Worm (Caenorhabditis elegans) whole organism, young adult: ENCODE results near the gene add-2.

Experiments used
- B0336.3 ChIP-seq: fragments of 200-800 bp; sonication (Bioruptor generic); IDR thresholded peaks from 2 replicates; pipeline ENCODE4 v1.3.6; 2022; ENCODE audit warnings: missing genetic modification characterization, missing compliant biosample characterization
- D2030.7 ChIP-seq: fragments of 200-800 bp; sonication (Bioruptor generic); IDR thresholded peaks from 2 replicates; pipeline ENCODE4 v1.3.6; 2022; ENCODE audit warnings: missing genetic modification reagents, missing genetic modification characterization, missing compliant biosample characterization
- F22D6.2 ChIP-seq: sonication (generic microtip); optimal IDR thresholded peaks from 2 replicates; lab custom pipeline; 2016; ENCODE audit warnings: mild to moderate bottlenecking, missing genetic modification characterization, missing compliant biosample characterization
- F37B4.10 ChIP-seq: fragments of 200-800 bp; sonication (Bioruptor generic); IDR thresholded peaks from 2 replicates; pipeline ENCODE4 v1.3.6; 2022; ENCODE audit warnings: missing genetic modification characterization, missing compliant biosample characterization
- F39B2.1 ChIP-seq: fragments of 200-800 bp; sonication (Bioruptor generic); IDR thresholded peaks from 2 replicates; pipeline ENCODE4 v1.3.6; 2022; ENCODE audit warnings: missing genetic modification reagents, missing genetic modification characterization, missing compliant biosample characterization
- F57C9.4 ChIP-seq: sonication (generic microtip); optimal IDR thresholded peaks from 2 replicates; lab custom pipeline; 2017; ENCODE audit warnings: mild to moderate bottlenecking, missing genetic modification characterization, missing compliant biosample characterization
- Y53F4B.3 ChIP-seq: fragments of 200-800 bp; sonication (Bioruptor generic); IDR thresholded peaks from 2 replicates; pipeline ENCODE4 v1.3.6; 2022; ENCODE audit warnings: missing genetic modification reagents, missing genetic modification characterization, missing compliant biosample characterization
- Y79H2A.3 ChIP-seq: fragments of 200-800 bp; sonication (Bioruptor generic); conservative IDR thresholded peaks from 2 replicates; pipeline ENCODE4 v1.3.6; 2022; ENCODE audit warnings: missing genetic modification reagents, missing genetic modification characterization, missing compliant biosample characterization
- ZK185.1 ChIP-seq: sonication (generic microtip); optimal IDR thresholded peaks from 2 replicates; lab custom pipeline; 2016; ENCODE audit warnings: mild to moderate bottlenecking, missing genetic modification characterization, missing compliant biosample characterization; ENCODE audit not compliant: poor library complexity, severe bottlenecking
- aptf-2 ChIP-seq: fragments of 200-800 bp; sonication (Bioruptor generic); conservative IDR thresholded peaks from 2 replicates; pipeline ENCODE4 v1.3.6; 2022; ENCODE audit warnings: missing genetic modification reagents, missing genetic modification characterization, missing compliant biosample characterization
- atf-7 ChIP-seq: sonication (generic microtip); optimal IDR thresholded peaks from 2 replicates; lab custom pipeline; 2017; ENCODE audit warnings: mild to moderate bottlenecking, missing genetic modification characterization, missing compliant biosample characterization
- attf-5 ChIP-seq: fragments of 200-800 bp; sonication (Bioruptor generic); optimal IDR thresholded peaks from 2 replicates; lab custom pipeline; 2018; ENCODE audit warnings: mild to moderate bottlenecking, missing genetic modification characterization, missing compliant biosample characterization
- ceh-100 ChIP-seq: fragments of 200-800 bp; sonication (Bioruptor generic); IDR thresholded peaks from 2 replicates; pipeline ENCODE4 v1.3.6; 2022; ENCODE audit warnings: missing genetic modification reagents, missing genetic modification characterization, missing compliant biosample characterization
- ceh-27 ChIP-seq: fragments of 200-800 bp; sonication (Bioruptor generic); optimal IDR thresholded peaks from 2 replicates; lab custom pipeline; 2018; ENCODE audit warnings: mild to moderate bottlenecking, missing genetic modification characterization, moderate library complexity, missing compliant biosample characterization
- chd-7 ChIP-seq: sonication (generic microtip); optimal IDR thresholded peaks from 2 replicates; lab custom pipeline; 2016; ENCODE audit warnings: mild to moderate bottlenecking, missing genetic modification characterization, moderate library complexity, missing compliant biosample characterization
- dpff-1 ChIP-seq: sonication (generic microtip); optimal IDR thresholded peaks from 2 replicates; lab custom pipeline; 2017; ENCODE audit warnings: mild to moderate bottlenecking, missing genetic modification characterization, missing compliant biosample characterization
- efl-1 ChIP-seq: fragments of 150-350 bp; optimal IDR thresholded peaks from 2 replicates; lab custom pipeline; 2014; ENCODE audit warnings: missing biosample characterization, missing genetic modification reagents, missing genetic modification characterization
- him-1 ChIP-seq: sonication (generic microtip); optimal IDR thresholded peaks from 2 replicates; lab custom pipeline; 2016; ENCODE audit warnings: missing genotype, missing genetic modification reagents, missing genetic modification characterization, missing compliant biosample characterization
- hlh-26 ChIP-seq: fragments of 200-800 bp; sonication (Bioruptor generic); conservative IDR thresholded peaks from 2 replicates; pipeline ENCODE4 v1.3.6; 2022; ENCODE audit warnings: missing genetic modification reagents, missing genetic modification characterization, missing compliant biosample characterization
- hmg-1.2 ChIP-seq: fragments of 200-800 bp; sonication (Bioruptor generic); IDR thresholded peaks from 2 replicates; pipeline ENCODE4 v1.3.6; 2022; ENCODE audit warnings: missing genetic modification reagents, missing genetic modification characterization, missing compliant biosample characterization
- hmg-20 ChIP-seq: fragments of 200-800 bp; sonication (Bioruptor generic); IDR thresholded peaks from 2 replicates; pipeline ENCODE4 v1.3.6; 2022; ENCODE audit warnings: missing genetic modification reagents, missing genetic modification characterization, missing compliant biosample characterization
- hrde-1 ChIP-seq: sonication (generic microtip); optimal IDR thresholded peaks from 2 replicates; lab custom pipeline; 2016; ENCODE audit warnings: missing genetic modification characterization, mild to moderate bottlenecking, missing compliant biosample characterization, moderate library complexity, missing genotype, missing genetic modification reagents, borderline replicate concordance
- let-607 ChIP-seq, 2 experiments: fragments of 200-800 bp in 1 of 2; sonication (Bioruptor generic) in 1 of 2; sonication (generic microtip) in 1 of 2; optimal IDR thresholded peaks; 2 replicates each; lab custom pipeline; 2016 to 2018; ENCODE audit warnings: mild to moderate bottlenecking in 2 of 2, missing compliant biosample characterization in 2 of 2, missing genetic modification characterization in 2 of 2, moderate library complexity in 2 of 2, missing genotype in 1 of 2
- lin-54 ChIP-seq: fragments of 200-800 bp; sonication (Bioruptor generic); optimal IDR thresholded peaks from 2 replicates; lab custom pipeline; 2018; ENCODE audit warnings: mild to moderate bottlenecking, missing genetic modification characterization, missing compliant biosample characterization
- lir-1 ChIP-seq: fragments of 200-800 bp; sonication (Bioruptor generic); conservative IDR thresholded peaks from 2 replicates; pipeline ENCODE4 v1.3.6; 2022; ENCODE audit warnings: missing genetic modification reagents, missing genetic modification characterization, missing compliant biosample characterization
- madf-10 ChIP-seq: sonication (generic microtip); optimal IDR thresholded peaks from 2 replicates; lab custom pipeline; 2016; ENCODE audit warnings: mild to moderate bottlenecking, missing genetic modification characterization, missing compliant biosample characterization
- madf-3 ChIP-seq: fragments of 200-800 bp; sonication (Bioruptor generic); IDR thresholded peaks from 2 replicates; pipeline ENCODE4 v1.3.6; 2022; ENCODE audit warnings: missing genetic modification reagents, missing genetic modification characterization, missing compliant biosample characterization
- madf-8 ChIP-seq: fragments of 200-800 bp; sonication (Bioruptor generic); conservative IDR thresholded peaks from 2 replicates; pipeline ENCODE4 v1.3.6; 2022; ENCODE audit warnings: missing genetic modification reagents, missing genetic modification characterization, missing compliant biosample characterization
- mes-4 ChIP-seq: sonication (generic microtip); optimal IDR thresholded peaks from 2 replicates; lab custom pipeline; 2016; ENCODE audit warnings: missing genotype, missing genetic modification characterization, missing compliant biosample characterization
- nfya-1 ChIP-seq: sonication (generic microtip); optimal IDR thresholded peaks from 2 replicates; lab custom pipeline; 2017; ENCODE audit warnings: antibody characterized with exemption, missing compliant biosample characterization, missing genetic modification characterization, borderline replicate concordance; ENCODE audit not compliant: insufficient read depth
- nfyb-1 ChIP-seq: fragments of 200-800 bp; sonication (Bioruptor generic); IDR thresholded peaks from 2 replicates; pipeline ENCODE4 v1.3.6; 2022; ENCODE audit warnings: missing genetic modification reagents, missing genetic modification characterization, missing compliant biosample characterization
- nhr-179 ChIP-seq: sonication (generic microtip); optimal IDR thresholded peaks from 2 replicates; lab custom pipeline; 2016; ENCODE audit warnings: mild to moderate bottlenecking, missing genetic modification characterization, missing compliant biosample characterization
- pbrm-1 ChIP-seq: fragments of 200-800 bp; sonication (Bioruptor generic); IDR thresholded peaks from 2 replicates; pipeline ENCODE4 v1.3.6; 2022; ENCODE audit warnings: missing genetic modification reagents, missing genetic modification characterization, missing compliant biosample characterization
- rcor-1 ChIP-seq: fragments of 200-800 bp; sonication (Bioruptor generic); IDR thresholded peaks from 2 replicates; pipeline ENCODE4 v1.3.6; 2022; ENCODE audit warnings: missing genetic modification reagents, missing genetic modification characterization, missing compliant biosample characterization
- rec-8 ChIP-seq, 2 experiments: sonication (generic microtip); optimal IDR thresholded peaks; 2 replicates each; lab custom pipeline; 2016; ENCODE audit warnings: mild to moderate bottlenecking in 2 of 2, missing genetic modification characterization in 2 of 2, missing genetic modification reagents in 2 of 2, missing genotype in 2 of 2, missing biosample characterization in 1 of 2, missing compliant biosample characterization in 1 of 2, moderate library complexity in 1 of 2
- rpc-1 ChIP-seq, 2 experiments: fragments of 150-350 bp in 1 of 2; sonication (generic microtip) in 1 of 2; optimal IDR thresholded peaks; 2 replicates each; lab custom pipeline; 2014 to 2018; ENCODE audit warnings: missing biosample characterization in 1 of 2, missing genetic modification characterization in 1 of 2, missing genetic modification reagents in 1 of 2, missing genotype in 1 of 2
- sdz-38 ChIP-seq: sonication (generic microtip); optimal IDR thresholded peaks from 2 replicates; lab custom pipeline; 2016; ENCODE audit warnings: missing genotype, missing genetic modification characterization, missing compliant biosample characterization
- snpc-3.4 ChIP-seq: sonication (generic microtip); optimal IDR thresholded peaks from 2 replicates; lab custom pipeline; 2017; ENCODE audit warnings: missing genetic modification characterization, mild to moderate bottlenecking, missing compliant biosample characterization, antibody characterized with exemption, moderate library complexity, missing genotype, missing genetic modification reagents
- snpc-4 ChIP-seq, 5 experiments: fragments of 150-350 bp in 1 of 5; sonication (generic microtip) in 4 of 5; optimal IDR thresholded peaks; 2 replicates each; lab custom pipeline; 2014 to 2018; ENCODE audit warnings: missing genetic modification characterization in 5 of 5, missing biosample characterization in 3 of 5, antibody characterized with exemption in 2 of 5, mild to moderate bottlenecking in 2 of 5, missing compliant biosample characterization in 2 of 5, missing genotype in 2 of 5, moderate library complexity in 2 of 5, missing genetic modification reagents in 1 of 5
- tbx-9 ChIP-seq: sonication (generic microtip); optimal IDR thresholded peaks from 2 replicates; lab custom pipeline; 2016; ENCODE audit warnings: borderline replicate concordance, missing genetic modification characterization, inconsistent platforms, missing compliant biosample characterization
- tlf-1 ChIP-seq: fragments of 200-800 bp; sonication (Bioruptor generic); optimal IDR thresholded peaks from 2 replicates; lab custom pipeline; 2018; ENCODE audit warnings: mild to moderate bottlenecking, missing genetic modification characterization, missing compliant biosample characterization
- unc-130 ChIP-seq: sonication (generic microtip); optimal IDR thresholded peaks from 2 replicates; lab custom pipeline; 2016; ENCODE audit warnings: missing genetic modification reagents, missing genetic modification characterization, missing compliant biosample characterization
- ztf-26 ChIP-seq: sonication (generic microtip); optimal IDR thresholded peaks from 2 replicates; lab custom pipeline; 2017; ENCODE audit warnings: missing genetic modification characterization, missing compliant biosample characterization
- ztf-6 ChIP-seq: fragments of 200-800 bp; sonication (Bioruptor generic); IDR thresholded peaks from 2 replicates; pipeline ENCODE4 v1.3.6; 2022; ENCODE audit warnings: missing genetic modification reagents, missing genetic modification characterization, missing compliant biosample characterization

add-2 gene

ce11 chrV:12006495-12006894 lies 6.7 kb downstream of the add-2 start, which contains the start of gene F57F5.3:
Gene F57F5.3 (minus strand): TSS chrV:12006595.
- TF ChIP-seq efl-1 (GFP tag; lab: Kevin White, UChicago) (no peak), ceh-100 (GFP tag; lab: Robert Waterston, UW) (no peak), rpc-1 (optimal IDR thresholded peaks at IDR 0.05; lab: Kevin White, UChicago) (no peak), rpc-1 (tag; optimal IDR thresholded peaks at IDR 0.05; lab: Kevin White, UChicago) (no peak), ceh-27 (GFP tag; lab: Kevin White, UChicago) (no peak), hmg-20 (GFP tag; lab: Robert Waterston, UW) (no peak), atf-7 (tag; lab: Kevin White, UChicago) (no peak), lir-1 (GFP tag; lab: Robert Waterston, UW) (no peak), tlf-1 (no peak), Y79H2A.3 (GFP tag; lab: Robert Waterston, UW) (no peak), him-1 (tag; lab: Kevin White, UChicago) (no peak), B0336.3 (no peak), F39B2.1 (GFP tag; lab: Robert Waterston, UW) (no peak), F22D6.2 (tag; lab: Kevin White, UChicago) (no peak)

ce11 chrV:12004501-12004940 lies 8.7 kb downstream of the add-2 start:
- TF ChIP-seq tbx-9 (tag; lab: Kevin White, UChicago) (no peak), ztf-6 (GFP tag; lab: Robert Waterston, UW) (no peak), Y53F4B.3 (GFP tag; lab: Robert Waterston, UW) (no peak), Y79H2A.3 (GFP tag; lab: Robert Waterston, UW) (0 out of 2 replicates have a peak, but pooled peaks have one; percentile 8), hrde-1 (tag; lab: Kevin White, UChicago) (no peak), madf-3 (GFP tag; lab: Robert Waterston, UW) (peak; percentile 76; the same call in 1 of the 2 replicates), mes-4 (no peak), ceh-100 (GFP tag; lab: Robert Waterston, UW) (no peak), atf-7 (tag; lab: Kevin White, UChicago) (peak; percentile 91), let-607 (tag; optimal IDR thresholded peaks at IDR 0.05; lab: Kevin White, UChicago) (peak in 1 of 2 experiments; percentile 72), rec-8 (tag; optimal IDR thresholded peaks at IDR 0.05; lab: Kevin White, UChicago) (no peak), ceh-27 (GFP tag; lab: Kevin White, UChicago) (no peak), F37B4.10 (GFP tag; lab: Robert Waterston, UW) (no peak), hlh-26 (no peak), aptf-2 (no peak), madf-8 (GFP tag; lab: Robert Waterston, UW) (no peak), snpc-3.4 (tag; lab: Kevin White, UChicago) (no peak), snpc-4 (GFP tag; optimal IDR thresholded peaks at IDR 0.05; lab: Kevin White, UChicago) (no peak), snpc-4 (tag; optimal IDR thresholded peaks at IDR 0.05; lab: Kevin White, UChicago) (peak in 1 of 4 experiments; percentile 0), F57C9.4 (tag; lab: Kevin White, UChicago) (no peak), madf-10 (tag; lab: Kevin White, UChicago) (peak; percentile 64), hmg-1.2 (GFP tag; lab: Robert Waterston, UW) (peak; percentile 26; the same call in 1 of the 2 replicates), nfya-1 (tag; lab: Kevin White, UChicago) (no peak), him-1 (tag; lab: Kevin White, UChicago) (no peak), ztf-26 (tag; lab: Kevin White, UChicago) (peak; percentile 3), nfyb-1 (peak; percentile 73; the same call in 1 of the 2 replicates), sdz-38 (tag; lab: Kevin White, UChicago) (no peak), ZK185.1 (no peak), nhr-179 (tag; lab: Kevin White, UChicago) (no peak), D2030.7 (GFP tag; lab: Robert Waterston, UW) (no peak), rcor-1 (no peak), tlf-1 (peak; percentile 73), lin-54 (GFP tag; lab: Kevin White, UChicago) (peak; percentile 45), dpff-1 (no peak), unc-130 (no peak), attf-5 (GFP tag; lab: Kevin White, UChicago) (no peak), pbrm-1 (GFP tag; lab: Robert Waterston, UW) (peak; percentile 74; the same call in 1 of the 2 replicates), chd-7 (no peak)
